Worm (Caenorhabditis elegans) whole organism, L1 larva: Measurements from ENCODE around the gene srb-17.

Source experiments
- C04F5.9 ChIP-seq: sonication (generic microtip); optimal IDR thresholded peaks from 2 replicates; lab custom pipeline; 2016; ENCODE audit warnings: missing genetic modification characterization, missing compliant biosample characterization
- blmp-1 ChIP-seq: fragments of 150-350 bp; optimal IDR thresholded peaks from 2 replicates; lab custom pipeline; 2014; ENCODE audit warnings: missing biosample characterization, missing genetic modification characterization
- ceh-8 ChIP-seq: fragments of 200-800 bp; sonication (Bioruptor generic); optimal IDR thresholded peaks from 2 replicates; lab custom pipeline; 2018; ENCODE audit warnings: mild to moderate bottlenecking, missing genetic modification characterization, moderate library complexity, missing compliant biosample characterization
- ces-1 ChIP-seq: fragments of 150-350 bp; optimal IDR thresholded peaks from 2 replicates; lab custom pipeline; 2014; ENCODE audit warnings: missing biosample characterization, missing genetic modification reagents, missing genetic modification characterization
- dpl-1 ChIP-seq, 3 experiments: fragments of 150-350 bp in 2 of 3; sonication (generic microtip) in 1 of 3; optimal IDR thresholded peaks; 2 replicates each; lab custom pipeline; 2014 to 2017; ENCODE audit warnings: missing biosample characterization in 3 of 3, missing genetic modification characterization in 3 of 3, missing genetic modification reagents in 3 of 3
- dsc-1 ChIP-seq: sonication (generic microtip); optimal IDR thresholded peaks from 2 replicates; lab custom pipeline; 2016; ENCODE audit warnings: mild to moderate bottlenecking, missing genetic modification characterization, missing compliant biosample characterization
- efl-1 ChIP-seq, 4 experiments: fragments of 150-350 bp; optimal IDR thresholded peaks in 3 of 4; peaks in 1 of 4; 1 replicate in 1 of 4; 2 replicates in 3 of 4; lab custom pipeline; 2014; ENCODE audit warnings: missing biosample characterization in 2 of 4, missing genetic modification characterization in 2 of 4, missing genetic modification reagents in 2 of 4
- efl-3 ChIP-seq: fragments of 200-800 bp; sonication (Bioruptor generic); optimal IDR thresholded peaks from 2 replicates; lab custom pipeline; 2018; ENCODE audit warnings: mild to moderate bottlenecking, missing genetic modification characterization, missing compliant biosample characterization
- egl-27 ChIP-seq, 2 experiments: fragments of 150-350 bp in 1 of 2; sonication (generic microtip); optimal IDR thresholded peaks; 3 replicates each; lab custom pipeline; 2017 to 2018; ENCODE audit warnings: missing biosample characterization in 2 of 2, missing genetic modification characterization in 2 of 2, missing genetic modification reagents in 2 of 2
- elt-2 ChIP-seq: sonication (generic microtip); optimal IDR thresholded peaks from 2 replicates; lab custom pipeline; 2016; ENCODE audit warnings: missing genetic modification characterization, mild to moderate bottlenecking, inconsistent platforms, missing compliant biosample characterization, missing genetic modification reagents
- elt-3 ChIP-seq, 6 experiments: fragments of 150-350 bp in 1 of 6; sonication (generic microtip); optimal IDR thresholded peaks; 2 replicates each; lab custom pipeline; 2017 to 2018; ENCODE audit warnings: missing biosample characterization in 6 of 6, missing genetic modification characterization in 6 of 6, inconsistent platforms in 1 of 6
- fkh-10 ChIP-seq: sonication (generic microtip); optimal IDR thresholded peaks from 2 replicates; lab custom pipeline; 2017; ENCODE audit warnings: missing biosample characterization, missing genetic modification reagents, missing genetic modification characterization
- fkh-4 ChIP-seq: sonication (generic microtip); optimal IDR thresholded peaks from 2 replicates; lab custom pipeline; 2016; ENCODE audit warnings: missing compliant biosample characterization, missing genetic modification characterization, borderline replicate concordance
- fos-1 ChIP-seq: fragments of 150-350 bp; optimal IDR thresholded peaks from 2 replicates; lab custom pipeline; 2014; ENCODE audit warnings: missing biosample characterization, missing genetic modification characterization
- grh-1 ChIP-seq: fragments of 200-800 bp; sonication (Bioruptor generic); IDR thresholded peaks from 2 replicates; pipeline ENCODE4 v1.3.6; 2022; ENCODE audit warnings: missing genetic modification reagents, missing genetic modification characterization, missing compliant biosample characterization
- lin-14 ChIP-seq: fragments of 200-800 bp; sonication (Bioruptor generic); optimal IDR thresholded peaks from 2 replicates; lab custom pipeline; 2018; ENCODE audit warnings: mild to moderate bottlenecking, missing genetic modification characterization, moderate library complexity, missing compliant biosample characterization
- lin-35 ChIP-seq, 2 experiments: fragments of 150-350 bp; optimal IDR thresholded peaks; 2 replicates each; lab custom pipeline; 2014; ENCODE audit warnings: missing biosample characterization in 2 of 2, missing genetic modification characterization in 2 of 2, missing genetic modification reagents in 2 of 2
- lin-39 ChIP-seq: fragments of 150-350 bp; optimal IDR thresholded peaks from 2 replicates; lab custom pipeline; 2014; ENCODE audit warnings: missing biosample characterization, missing genetic modification reagents, missing genetic modification characterization
- lsy-2 ChIP-seq, 2 experiments: fragments of 150-350 bp; optimal IDR thresholded peaks; 2 replicates each; lab custom pipeline; 2014; ENCODE audit warnings: missing biosample characterization in 2 of 2, missing genetic modification characterization in 2 of 2
- mdl-1 ChIP-seq, 2 experiments: fragments of 150-350 bp; optimal IDR thresholded peaks; 2 replicates each; lab custom pipeline; 2014 to 2017; ENCODE audit warnings: missing biosample characterization in 2 of 2, missing genetic modification characterization in 2 of 2, inconsistent platforms in 1 of 2
- nhr-11 ChIP-seq: fragments of 150-350 bp; optimal IDR thresholded peaks from 2 replicates; lab custom pipeline; 2014; ENCODE audit warnings: missing biosample characterization, missing genetic modification characterization
- nhr-12 ChIP-seq: sonication (generic microtip); optimal IDR thresholded peaks from 2 replicates; lab custom pipeline; 2017; ENCODE audit warnings: missing biosample characterization, missing genetic modification characterization
- nhr-19 ChIP-seq: fragments of 200-800 bp; sonication (Bioruptor generic); conservative IDR thresholded peaks from 2 replicates; pipeline ENCODE4 v1.3.6; 2022; ENCODE audit warnings: missing genetic modification characterization, missing compliant biosample characterization
- nhr-20 ChIP-seq: sonication (generic microtip); optimal IDR thresholded peaks from 2 replicates; lab custom pipeline; 2016; ENCODE audit warnings: mild to moderate bottlenecking, missing genetic modification characterization, missing compliant biosample characterization
- nhr-237 ChIP-seq: fragments of 150-350 bp; optimal IDR thresholded peaks from 2 replicates; lab custom pipeline; 2014; ENCODE audit warnings: missing biosample characterization, missing genetic modification characterization
- nhr-28 ChIP-seq: fragments of 150-350 bp; optimal IDR thresholded peaks from 2 replicates; lab custom pipeline; 2014; ENCODE audit warnings: missing biosample characterization, missing genetic modification characterization
- nhr-71 ChIP-seq: sonication (generic microtip); optimal IDR thresholded peaks from 2 replicates; lab custom pipeline; 2016; ENCODE audit warnings: mild to moderate bottlenecking, missing genetic modification characterization, moderate library complexity, missing compliant biosample characterization
- nhr-76 ChIP-seq: sonication (generic microtip); optimal IDR thresholded peaks from 2 replicates; lab custom pipeline; 2017; ENCODE audit warnings: missing biosample characterization, missing genetic modification characterization
- nhr-85 ChIP-seq: sonication (generic microtip); peaks from one replicate; lab custom pipeline; 2016; ENCODE audit warnings: missing genetic modification characterization, inconsistent platforms, missing compliant biosample characterization
- pax-3 ChIP-seq: fragments of 200-800 bp; sonication (Bioruptor generic); optimal IDR thresholded peaks from 2 replicates; lab custom pipeline; 2018; ENCODE audit warnings: mild to moderate bottlenecking, missing genetic modification characterization, moderate library complexity, missing compliant biosample characterization
- pqm-1 ChIP-seq: sonication (generic microtip); optimal IDR thresholded peaks from 3 replicates; lab custom pipeline; 2017; ENCODE audit warnings: missing biosample characterization, missing genetic modification characterization
- rnt-1 ChIP-seq: sonication (generic microtip); optimal IDR thresholded peaks from 2 replicates; lab custom pipeline; 2016; ENCODE audit warnings: mild to moderate bottlenecking, missing genetic modification characterization, moderate library complexity, missing compliant biosample characterization
- snpc-4 ChIP-seq: fragments of 150-350 bp; optimal IDR thresholded peaks from 2 replicates; lab custom pipeline; 2014; ENCODE audit warnings: missing biosample characterization, missing genetic modification characterization
- snu-23 ChIP-seq: sonication (generic microtip); optimal IDR thresholded peaks from 2 replicates; lab custom pipeline; 2016; ENCODE audit warnings: missing genetic modification characterization, missing compliant biosample characterization
- sox-4 ChIP-seq: sonication (generic microtip); optimal IDR thresholded peaks from 2 replicates; lab custom pipeline; 2016; ENCODE audit warnings: missing genetic modification characterization, missing compliant biosample characterization
- swsn-7 ChIP-seq: sonication (generic microtip); optimal IDR thresholded peaks from 2 replicates; lab custom pipeline; 2016; ENCODE audit warnings: missing genetic modification characterization, missing compliant biosample characterization
- tbx-2 ChIP-seq: sonication (generic microtip); optimal IDR thresholded peaks from 2 replicates; lab custom pipeline; 2016; ENCODE audit warnings: missing genetic modification characterization, missing compliant biosample characterization
- unc-130 ChIP-seq: fragments of 150-350 bp; optimal IDR thresholded peaks from 2 replicates; lab custom pipeline; 2017; ENCODE audit warnings: missing biosample characterization, missing genetic modification characterization, inconsistent platforms
- unc-98 ChIP-seq: fragments of 200-800 bp; sonication (Bioruptor generic); IDR thresholded peaks from 2 replicates; pipeline ENCODE4 v1.3.6; 2022; ENCODE audit warnings: missing genetic modification characterization, missing compliant biosample characterization
- vab-15 ChIP-seq: sonication (generic microtip); optimal IDR thresholded peaks from 2 replicates; lab custom pipeline; 2017; ENCODE audit warnings: missing genotype, mild to moderate bottlenecking, missing genetic modification characterization, missing compliant biosample characterization
- zag-1 ChIP-seq: fragments of 150-350 bp; optimal IDR thresholded peaks from 2 replicates; lab custom pipeline; 2014; ENCODE audit warnings: missing biosample characterization, missing genetic modification characterization
- ztf-11 ChIP-seq, 2 experiments: sonication (generic microtip); optimal IDR thresholded peaks; 2 replicates each; lab custom pipeline; 2016 to 2017; ENCODE audit warnings: missing genetic modification characterization in 2 of 2, missing biosample characterization in 1 of 2, missing compliant biosample characterization in 1 of 2
- ztf-4 ChIP-seq: fragments of 150-350 bp; optimal IDR thresholded peaks from 2 replicates; lab custom pipeline; 2014; ENCODE audit warnings: missing biosample characterization, missing genetic modification characterization

srb-17 gene

ce11 chrIV:10437114-10437513 lies 19.9 kb downstream of the srb-17 start:
- TF ChIP-seq unc-98 (GFP tag; lab: Robert Waterston, UW) (no peak), zag-1 (tag; lab: Kevin White, UChicago) (no peak), dsc-1 (no peak), fkh-4 (tag; lab: Kevin White, UChicago) (no peak), egl-27 (tag; optimal IDR thresholded peaks at IDR 0.05; lab: Kevin White, UChicago) (no peak), nhr-28 (tag; lab: Kevin White, UChicago) (no peak), nhr-76 (tag; lab: Kevin White, UChicago) (no peak), lin-14 (GFP tag; lab: Kevin White, UChicago) (no peak), lin-39 (tag; lab: Kevin White, UChicago) (no peak), fkh-10 (no peak), vab-15 (no peak), swsn-7 (tag; lab: Kevin White, UChicago) (no peak), ceh-8 (GFP tag; lab: Kevin White, UChicago) (peak; percentile 92), nhr-71 (tag; lab: Kevin White, UChicago) (peak; percentile 44)
- TF ChIP-seq, all 84 proteins: peak for 2

DNA sequence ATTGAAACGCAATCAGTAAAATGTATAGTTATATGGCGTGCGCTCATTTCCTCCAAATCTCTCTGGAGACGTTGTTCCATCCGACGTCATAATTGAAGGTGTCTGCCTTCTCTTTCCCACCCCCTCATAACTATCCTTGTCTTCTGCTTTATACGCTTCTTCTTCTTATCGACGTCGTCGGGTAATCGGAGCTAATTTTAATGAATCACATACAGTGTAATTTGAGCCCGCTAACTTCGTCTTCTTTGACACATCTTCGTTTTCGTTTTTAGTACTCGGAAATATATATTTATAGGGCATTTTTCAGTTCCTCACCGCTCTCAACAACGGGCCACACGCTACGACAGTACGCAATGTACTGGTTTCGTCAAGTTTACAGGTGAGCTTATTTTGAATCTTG lies 20.6 kb downstream of the srb-17 start, which contains the start of gene ins-1:
ins-1 (plus strand) TSS at position 301 of the 400 bp plus-strand sequence.
- TF ChIP-seq fkh-10 (no peak), vab-15 (no peak), pqm-1 (tag; lab: Kevin White, UChicago) (no peak), C04F5.9 (tag; lab: Kevin White, UChicago) (no peak)

DNA sequence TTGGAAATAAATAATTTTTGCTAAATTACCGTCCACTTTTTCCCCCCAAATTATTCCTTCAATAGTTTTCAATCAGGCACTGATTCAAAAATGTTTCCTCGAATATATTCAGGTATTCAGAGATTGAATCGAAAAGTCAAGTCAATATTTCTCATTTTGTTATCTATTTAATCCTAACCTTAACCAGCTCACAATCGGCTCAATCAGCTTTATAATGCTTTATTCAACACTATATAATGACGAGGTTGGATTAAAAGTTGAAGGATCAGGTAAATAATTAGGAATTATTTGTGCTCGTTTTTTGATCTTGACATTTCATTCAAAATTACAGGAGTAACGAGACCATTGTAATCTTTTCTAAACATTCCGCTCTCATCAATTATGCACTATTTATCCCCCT lies 26.5 kb downstream of the srb-17 start:
- no peak for TF ChIP-seq snpc-4 (tag; lab: Kevin White, UChicago)
- no peak for TF ChIP-seq nhr-71 (tag; lab: Kevin White, UChicago)
- no peak for TF ChIP-seq nhr-12
- peak; percentile 64 for TF ChIP-seq dsc-1
- TF ChIP-seq elt-2 (tag; lab: Kevin White, UChicago), result no peak
- no peak for TF ChIP-seq nhr-76 (tag; lab: Kevin White, UChicago)
- no peak for TF ChIP-seq ztf-4 (tag; lab: Kevin White, UChicago)
- no peak for TF ChIP-seq elt-3 (tag; optimal IDR thresholded peaks at IDR 0.05; lab: Kevin White, UChicago)
- TF ChIP-seq sox-4 (tag; lab: Kevin White, UChicago), result peak; percentile 65
- TF ChIP-seq tbx-2 (tag; lab: Kevin White, UChicago), result no peak
- no peak for TF ChIP-seq mdl-1 (tag; optimal IDR thresholded peaks at IDR 0.05; lab: Kevin White, UChicago)
- TF ChIP-seq nhr-237 (tag; lab: Kevin White, UChicago), result no peak

- TF ChIP-seq unc-130 (tag; lab: Kevin White, UChicago) (no peak), grh-1 (no peak), ztf-4 (tag; lab: Kevin White, UChicago) (no peak), pqm-1 (tag; lab: Kevin White, UChicago) (no peak), snu-23 (GFP tag; lab: Kevin White, UChicago) (no peak), nhr-85 (tag; lab: Kevin White, UChicago) (no peak), ceh-8 (GFP tag; lab: Kevin White, UChicago) (peak; percentile 91), fos-1 (tag; lab: Kevin White, UChicago) (no peak), elt-2 (tag; lab: Kevin White, UChicago) (peak; percentile 6), lin-14 (GFP tag; lab: Kevin White, UChicago) (peak; percentile 12), elt-3 (tag; optimal IDR thresholded peaks at IDR 0.05; lab: Kevin White, UChicago) (no peak)
Observed at ce11 chrIV:10429129-10429528, 27.9 kb downstream of the srb-17 start, which contains the start of gene F13B12.2. Gene F13B12.2, minus strand, starts transcription at chrIV:10429130.

DNA sequence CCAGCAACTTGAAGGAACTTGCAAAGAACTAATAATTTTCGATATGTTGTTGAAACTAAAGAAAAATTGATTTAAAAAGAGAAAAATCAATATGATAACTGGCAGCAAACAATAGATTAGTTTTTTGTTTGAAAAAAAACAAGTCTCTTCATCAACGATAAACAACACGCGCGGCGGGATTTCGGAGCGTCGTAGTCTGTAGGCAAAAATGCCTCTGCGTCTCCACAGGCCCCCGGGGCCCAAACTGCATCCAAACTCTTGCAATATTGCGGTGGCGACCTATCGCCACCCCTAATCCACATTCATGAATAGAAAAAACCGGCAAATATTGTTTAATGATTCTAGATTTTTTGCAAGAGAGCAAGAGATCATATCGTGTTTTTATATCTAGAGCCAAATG lies 31.9 kb downstream of the srb-17 start:
- TF ChIP-seq pax-3 (tag; lab: Kevin White, UChicago), result no peak
- TF ChIP-seq dpl-1 (GFP tag; optimal IDR thresholded peaks at IDR 0.05; lab: Kevin White, UChicago), result peak in 2 of 3 experiments; percentile 36 to 39
- TF ChIP-seq blmp-1 (tag; lab: Kevin White, UChicago), result peak; percentile 7
- no peak for TF ChIP-seq dsc-1
- peak; percentile 23 to 44 for TF ChIP-seq efl-1 (optimal IDR thresholded peaks at IDR 0.05; lab: Kevin White, UChicago)
- no peak for TF ChIP-seq efl-1 (GFP tag; optimal IDR thresholded peaks at IDR 0.05 in 1 of 2; lab: Kevin White, UChicago)
- TF ChIP-seq ztf-11 (tag; optimal IDR thresholded peaks at IDR 0.05; lab: Kevin White, UChicago), result peak in 1 of 2 experiments; percentile 24
- TF ChIP-seq lin-35 (GFP tag; optimal IDR thresholded peaks at IDR 0.05; lab: Kevin White, UChicago), result peak; percentile 5 to 51
- peak; percentile 49 for TF ChIP-seq rnt-1 (tag; lab: Kevin White, UChicago)
- peak; percentile 38 for TF ChIP-seq lin-14 (GFP tag; lab: Kevin White, UChicago)
- peak; percentile 25 for TF ChIP-seq fkh-10
- TF ChIP-seq nhr-19, result no peak
- TF ChIP-seq nhr-71 (tag; lab: Kevin White, UChicago), result peak; percentile 24
- peak; percentile 22 for TF ChIP-seq nhr-20 (tag; lab: Kevin White, UChicago)
- TF ChIP-seq unc-98 (GFP tag; lab: Robert Waterston, UW), result no peak
- peak; percentile 19 to 61 for TF ChIP-seq lsy-2 (tag; optimal IDR thresholded peaks at IDR 0.05; lab: Kevin White, UChicago)
- no peak for TF ChIP-seq efl-3 (GFP tag; lab: Kevin White, UChicago)
- no peak for TF ChIP-seq vab-15
- no peak for TF ChIP-seq ces-1
- TF ChIP-seq nhr-11, result no peak
